Worm (Caenorhabditis elegans) whole organism, L4 larva: ENCODE results near the gene T12E12.6.

Source experiments
- T26A8.4 ChIP-seq: fragments of 200-800 bp; sonication (Bioruptor generic); IDR thresholded peaks from 2 replicates; pipeline ENCODE4 v1.3.6; 2022; ENCODE audit warnings: missing genetic modification characterization, missing compliant biosample characterization
- nhr-25 ChIP-seq: sonication (generic microtip); optimal IDR thresholded peaks from 2 replicates; lab custom pipeline; 2017; ENCODE audit warnings: missing genetic modification characterization, mild to moderate bottlenecking, missing compliant biosample characterization, antibody characterized with exemption, moderate library complexity, borderline replicate concordance; ENCODE audit not compliant: insufficient read depth

ce11 chrIV:5583184-5583583 lies 9.3 kb upstream of the T12E12.6 start:
- TF ChIP-seq T26A8.4 (GFP tag; lab: Robert Waterston, UW), result no peak
- no peak for TF ChIP-seq nhr-25
